Fruit fly (Drosophila melanogaster): ENCODE data around the gene CG13101.

CG13101 gene

DNA sequence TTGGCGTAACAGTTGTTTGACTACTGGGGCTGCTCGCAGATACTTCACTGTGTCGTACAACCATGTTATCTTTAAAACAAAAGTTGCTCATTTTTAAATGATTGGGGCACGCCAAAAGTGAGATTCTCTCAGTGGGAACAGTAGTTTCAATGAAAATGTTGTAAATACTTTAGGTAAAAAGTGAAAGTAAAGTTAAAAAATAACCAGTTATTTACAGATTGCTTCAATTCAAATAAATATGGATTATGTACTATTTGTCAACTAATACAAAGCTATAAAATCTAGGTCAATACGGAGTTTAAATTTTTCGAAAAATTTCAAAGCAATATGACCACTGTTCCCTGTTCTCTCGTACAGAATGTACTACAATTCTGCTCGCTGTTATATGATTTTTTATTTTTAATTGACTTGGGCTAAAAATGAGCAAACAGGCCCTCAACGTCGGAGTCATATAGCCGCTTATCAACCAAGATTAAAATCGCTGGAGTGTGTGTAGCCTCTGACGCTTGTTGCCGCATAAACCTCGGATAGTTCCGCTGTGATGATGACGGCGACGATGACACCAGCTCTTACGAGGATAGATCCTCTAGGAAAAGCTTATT is 42.8 kb downstream of the CG13101 start, which contains the start of gene Argl (continued):
- TF ChIP-seq net (GFP tag; optimal IDR thresholded peaks at IDR 0.05) (peak; percentile 8), lz (GFP tag; optimal IDR thresholded peaks at IDR 0.05) (no peak), Eip78C (GFP tag) (peak; percentile 83), Sox15 (GFP tag; optimal IDR thresholded peaks at IDR 0.05) (no peak), CG8119 (GFP tag; IDR thresholded peaks at IDR 0.05) (no peak)

DNA sequence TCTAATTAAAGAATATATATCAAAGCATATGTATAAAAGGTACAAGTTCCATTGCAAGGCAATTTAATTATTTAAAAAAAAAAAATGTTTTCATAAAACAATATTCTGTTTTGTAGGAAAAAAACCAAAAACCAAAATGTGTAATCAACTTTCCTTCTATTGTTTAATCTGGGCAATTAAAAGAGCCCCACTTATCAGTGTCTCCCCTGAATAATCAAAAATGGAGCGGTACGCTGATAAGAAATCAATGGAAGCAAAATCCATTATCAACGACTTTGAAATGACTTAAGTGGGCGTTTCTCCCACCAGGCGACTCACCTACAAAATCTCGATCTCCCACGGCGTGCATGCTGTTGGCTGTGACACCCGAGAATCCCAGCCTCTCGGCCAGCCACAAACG is 44.0 kb downstream of the CG13101 start:
- TF ChIP-seq dsx (GFP tag; optimal IDR thresholded peaks at IDR 0.05; ENCODE audit: poor library complexity, severe bottlenecking) (no peak), Blimp-1 (GFP tag; optimal IDR thresholded peaks at IDR 0.05) (no peak), spab (GFP tag; optimal IDR thresholded peaks at IDR 0.05) (no peak), CG31627 (GFP tag; optimal IDR thresholded peaks at IDR 0.05) (no peak), CG3919 (GFP tag; optimal IDR thresholded peaks at IDR 0.05) (no peak), Sox102F (GFP tag; optimal IDR thresholded peaks at IDR 0.05) (no peak), Gug (GFP tag; IDR thresholded peaks at IDR 0.05) (no peak), ss (GFP tag; optimal IDR thresholded peaks at IDR 0.05) (no peak), vri (GFP tag; optimal IDR thresholded peaks at IDR 0.05) (peak; percentile 46), salr (GFP tag; optimal IDR thresholded peaks at IDR 0.05) (no peak), svp (GFP tag) (peak; percentile 72)

DNA sequence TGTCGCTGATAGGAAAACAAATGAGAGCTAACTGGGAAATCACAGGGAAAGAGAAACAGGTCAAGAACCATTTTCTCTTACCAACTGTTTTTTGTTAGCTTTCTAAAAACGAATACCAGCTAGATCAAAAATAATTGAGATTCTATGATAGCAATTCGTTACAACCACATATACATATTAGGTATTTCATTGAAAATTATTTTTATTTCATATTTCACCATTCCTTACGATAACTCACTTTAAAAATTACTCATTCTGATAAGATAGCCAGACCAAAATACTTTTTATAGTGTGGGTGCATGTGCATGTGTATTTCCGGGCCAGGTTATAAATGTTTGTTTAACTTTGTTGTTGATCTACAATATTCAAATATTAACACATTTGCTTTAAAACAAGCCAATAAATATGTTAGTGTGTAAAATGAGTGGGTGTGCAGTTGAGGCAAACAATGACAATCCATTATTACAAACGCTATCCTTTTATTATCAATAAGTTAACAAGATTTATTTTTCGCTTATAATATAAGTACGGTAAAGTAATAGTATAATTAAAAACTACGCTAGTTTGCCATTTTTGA is 46.7 kb downstream of the CG13101 start:
- no peak for TF ChIP-seq CG6792 (GFP tag; optimal IDR thresholded peaks at IDR 0.05)
- TF ChIP-seq fkh (GFP tag; optimal IDR thresholded peaks at IDR 0.05), result peak; percentile 47
- peak; percentile 51 for TF ChIP-seq svp (GFP tag)
- peak; percentile 26 for TF ChIP-seq Eip78C (GFP tag)

DNA sequence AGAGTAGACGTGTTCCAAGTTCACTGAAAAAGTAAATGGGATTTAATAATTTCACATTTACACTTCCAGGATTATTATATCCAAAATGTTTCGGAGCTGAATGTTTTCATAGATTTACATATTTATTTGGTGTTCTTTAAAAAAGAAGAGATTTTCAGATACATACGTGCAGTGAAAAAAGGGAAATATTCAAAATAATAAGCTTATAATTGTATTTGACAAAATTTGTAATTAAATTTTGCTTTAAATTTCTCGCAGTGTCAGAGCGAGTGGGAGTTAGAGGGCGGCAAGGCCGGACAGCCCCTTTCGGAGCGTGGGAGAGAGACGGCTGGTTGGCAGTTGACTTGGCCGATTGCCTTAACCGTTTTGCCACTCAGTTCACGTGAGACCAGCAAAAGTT is 47.7 kb downstream of the CG13101 start, which contains the start of gene Tsp29Fb:
Gene Tsp29Fb, plus strand, starts transcription at position 388 of the 400 bp plus-strand sequence.
- TF ChIP-seq CG3919 (GFP tag; optimal IDR thresholded peaks at IDR 0.05) (no peak), Ets96B (tag; optimal IDR thresholded peaks at IDR 0.05) (no peak), Hr39 (GFP tag; optimal IDR thresholded peaks at IDR 0.05) (peak; percentile 76), CG34406 (GFP tag; optimal IDR thresholded peaks at IDR 0.05) (peak; percentile 57), pdm3 (GFP tag; optimal IDR thresholded peaks at IDR 0.05) (peak; percentile 65), CG11294 (GFP tag; IDR thresholded peaks at IDR 0.05) (peak; percentile 26; the same call in 1 of the 2 replicates), Eip78C (GFP tag) (peak; percentile 89), dac (GFP tag; optimal IDR thresholded peaks at IDR 0.05) (no peak), Smox (GFP tag; optimal IDR thresholded peaks at IDR 0.05) (peak; percentile 62), vri (GFP tag; optimal IDR thresholded peaks at IDR 0.05) (peak; percentile 4), cyc (GFP tag; optimal IDR thresholded peaks at IDR 0.05) (peak; percentile 50), eg (GFP tag; IDR thresholded peaks at IDR 0.05) (peak; percentile 58; the same call in 2 of the 3 replicates), CG8632 (GFP tag; optimal IDR thresholded peaks at IDR 0.05) (peak; percentile 61), CG6276 (GFP tag; optimal IDR thresholded peaks at IDR 0.05) (no peak), CG15336 (GFP tag; IDR thresholded peaks at IDR 0.05) (peak; percentile 53; the same call in 1 of the 2 replicates), CG10669 (GFP tag; optimal IDR thresholded peaks at IDR 0.05) (no peak), CG7368 (GFP tag; optimal IDR thresholded peaks at IDR 0.05) (peak; percentile 39), Ets21C (GFP tag; optimal IDR thresholded peaks at IDR 0.05) (peak; percentile 24), CG3032 (tag; optimal IDR thresholded peaks at IDR 0.05) (no peak), CG11762 (GFP tag; optimal IDR thresholded peaks at IDR 0.05; ENCODE audit: insufficient read depth) (peak; percentile 23), dsx (GFP tag; optimal IDR thresholded peaks at IDR 0.05; ENCODE audit: poor library complexity, severe bottlenecking) (no peak), Met (GFP tag; optimal IDR thresholded peaks at IDR 0.05) (peak; percentile 76), salr (GFP tag; optimal IDR thresholded peaks at IDR 0.05) (peak in 1 of 2 experiments; percentile 40), lz (GFP tag; optimal IDR thresholded peaks at IDR 0.05) (peak; percentile 72), Hr38 (GFP tag; optimal IDR thresholded peaks at IDR 0.05) (no peak), Sox102F (GFP tag; optimal IDR thresholded peaks at IDR 0.05) (peak; percentile 63), CG11902 (GFP tag; optimal IDR thresholded peaks at IDR 0.05) (peak; percentile 20), Gug (GFP tag; IDR thresholded peaks at IDR 0.05) (0 out of 2 replicates have a peak, but pooled peaks have one; percentile 28), CG1621 (tag; optimal IDR thresholded peaks at IDR 0.05) (no peak), fd59A (GFP tag; optimal IDR thresholded peaks at IDR 0.05) (no peak), CG6808 (GFP tag; optimal IDR thresholded peaks at IDR 0.05) (no peak), CG8119 (GFP tag; IDR thresholded peaks at IDR 0.05) (peak; percentile 64), ss (GFP tag; optimal IDR thresholded peaks at IDR 0.05) (no peak), topi (GFP tag; optimal IDR thresholded peaks at IDR 0.05) (peak; percentile 66), Lpt (GFP tag; optimal IDR thresholded peaks at IDR 0.05) (no peak)

Data from whole organism, prepupa.